Worm (Caenorhabditis elegans): ENCODE data around the gene T05A8.3.

The T05A8.3 gene

DNA sequence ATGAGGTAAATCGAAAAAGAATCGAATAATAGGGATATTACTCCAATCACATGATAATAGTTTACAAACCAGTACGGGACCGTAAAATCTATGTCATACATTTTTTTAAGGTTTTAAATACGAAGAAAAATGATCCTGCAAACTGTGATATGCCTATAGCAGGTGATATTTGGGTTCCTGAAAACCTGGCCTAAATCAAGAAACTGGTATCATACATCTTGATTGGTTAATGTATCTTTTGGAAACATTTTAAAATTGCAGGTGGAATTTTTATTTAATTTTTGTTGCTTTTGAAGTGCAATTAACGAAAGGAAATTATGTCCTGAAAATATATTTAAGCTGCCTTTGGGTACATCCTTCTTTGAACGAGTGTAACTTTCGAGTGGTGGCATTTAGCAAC lies 17.0 kb downstream of the T05A8.3 start, which contains the start of gene sri-61:
sri-61 (minus strand) TSS at position 101 of the 400 bp plus-strand sequence.
- TF ChIP-seq Y48G9A.11 (GFP tag; IDR thresholded peaks at IDR 0.05) (no peak), daf-16 (GFP tag; optimal IDR thresholded peaks at IDR 0.05) (no peak), daf-16 (tag; optimal IDR thresholded peaks at IDR 0.05) (no peak), unc-62 (GFP tag; optimal IDR thresholded peaks at IDR 0.05 in 1 of 2) (peak in 1 of 2 experiments; percentile 25), unc-62 (tag; optimal IDR thresholded peaks at IDR 0.05) (no peak)

DNA sequence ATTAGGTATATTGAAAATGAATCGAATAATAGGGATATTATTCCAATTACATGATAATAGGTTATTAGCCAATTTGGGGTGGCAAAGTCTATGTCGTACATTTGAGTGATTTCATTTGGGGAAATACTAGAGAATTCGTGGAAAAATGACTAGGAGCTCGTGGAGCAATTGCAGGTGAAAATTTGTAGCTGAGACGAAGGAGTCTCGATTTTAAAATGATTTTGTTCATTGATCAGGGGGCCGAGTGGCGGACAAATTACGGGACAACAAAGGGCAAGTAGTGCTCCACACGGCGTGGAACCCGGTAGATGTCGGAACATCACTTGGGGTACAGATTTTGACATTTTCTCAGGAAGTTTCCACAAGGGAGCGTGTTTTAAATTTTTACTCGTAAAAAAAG lies 18.9 kb downstream of the T05A8.3 start, which contains the start of gene sri-62:
sri-62 (minus strand) TSS at position 101 of the 400 bp plus-strand sequence.
- no peak for TF ChIP-seq ceh-32 (tag; optimal IDR thresholded peaks at IDR 0.05; ENCODE audit: poor library complexity)
- no peak for TF ChIP-seq lin-29 (GFP tag; IDR thresholded peaks at IDR 0.05)
- TF ChIP-seq R02D3.7 (tag; optimal IDR thresholded peaks at IDR 0.05) = no peak
- TF ChIP-seq nhr-11 (tag; optimal IDR thresholded peaks at IDR 0.05) = no peak
- TF ChIP-seq tag-97 (GFP tag; IDR thresholded peaks at IDR 0.05) = no peak
- no peak for TF ChIP-seq mep-1 (tag; optimal IDR thresholded peaks at IDR 0.05)
- no peak for TF ChIP-seq lin-39 (tag; optimal IDR thresholded peaks at IDR 0.05)
- TF ChIP-seq vab-7 (GFP tag; IDR thresholded peaks at IDR 0.05) = no peak
- no peak for TF ChIP-seq F37D6.2 (tag; optimal IDR thresholded peaks at IDR 0.05)
- no peak for TF ChIP-seq aha-1 (tag)
- TF ChIP-seq mdt-29 (GFP tag; IDR thresholded peaks at IDR 0.05) = no peak
- TF ChIP-seq sdz-12 (GFP tag; optimal IDR thresholded peaks at IDR 0.05) = no peak
- TF ChIP-seq saeg-2 (GFP tag; IDR thresholded peaks at IDR 0.05) = no peak
- no peak for TF ChIP-seq daf-8 (GFP tag; IDR thresholded peaks at IDR 0.05)
- no peak for TF ChIP-seq Y75B8A.6 (GFP tag; IDR thresholded peaks at IDR 0.05)
- TF ChIP-seq unc-62 (GFP tag; optimal IDR thresholded peaks at IDR 0.05 in 1 of 2) = no peak
- no peak for TF ChIP-seq unc-62 (tag; optimal IDR thresholded peaks at IDR 0.05)
- no peak for TF ChIP-seq mdl-1 (tag; optimal IDR thresholded peaks at IDR 0.05)
- no peak for TF ChIP-seq php-3 (GFP tag; IDR thresholded peaks at IDR 0.05)
- no peak for TF ChIP-seq nhr-76 (tag; optimal IDR thresholded peaks at IDR 0.05)
- TF ChIP-seq zfp-2 (tag; optimal IDR thresholded peaks at IDR 0.05) = no peak

DNA sequence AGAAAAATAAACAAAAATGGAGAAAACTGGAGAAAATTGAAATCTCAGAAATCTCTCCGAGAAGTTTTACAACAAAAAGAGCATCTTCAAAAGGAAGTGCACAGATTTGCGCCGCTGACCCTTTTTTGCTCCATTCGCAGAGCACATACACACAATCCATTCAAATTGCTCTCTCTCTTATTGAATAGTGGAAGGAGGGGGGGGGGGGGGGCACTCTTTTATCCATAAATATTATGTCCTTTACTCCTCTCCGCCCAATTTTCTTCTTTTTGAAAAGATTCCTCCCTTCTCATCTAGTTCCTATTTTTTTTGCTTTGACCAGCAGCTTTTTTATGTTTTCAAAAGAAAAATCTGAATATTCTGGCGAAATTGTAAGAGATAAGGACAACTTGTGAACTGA lies 22.2 kb downstream of the T05A8.3 start:
- TF ChIP-seq daf-19 (GFP tag; conservative IDR thresholded peaks at IDR 0.05) (no peak), fkh-10 (GFP tag; optimal IDR thresholded peaks at IDR 0.05) (peak; percentile 40)

DNA sequence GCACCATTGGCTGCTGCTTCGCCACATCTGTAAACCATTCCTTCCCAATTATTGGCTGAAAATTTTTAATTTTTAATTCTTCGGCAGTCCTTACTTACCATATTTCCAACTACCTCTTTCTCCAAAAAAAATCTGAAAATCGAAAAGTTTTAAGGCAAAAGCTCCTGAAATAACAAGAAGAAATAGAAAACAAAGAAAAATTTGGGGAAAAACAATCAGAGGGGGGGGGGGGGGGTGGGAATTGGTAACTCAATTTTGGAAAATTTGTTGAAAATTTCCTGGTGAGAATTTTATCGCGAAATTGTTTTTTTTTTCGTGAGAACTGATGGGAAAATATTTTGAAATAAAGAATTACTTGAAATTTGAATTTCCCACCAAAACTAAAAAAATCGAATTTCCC lies 24.8 kb downstream of the T05A8.3 start, which contains the start of gene set-11:
set-11 (minus strand) TSS at position 101 of the 400 bp plus-strand sequence.
- no peak for TF ChIP-seq mdl-1 (tag; optimal IDR thresholded peaks at IDR 0.05)
- TF ChIP-seq nhr-111 (GFP tag; optimal IDR thresholded peaks at IDR 0.05) = no peak
- TF ChIP-seq egl-27 (tag; optimal IDR thresholded peaks at IDR 0.05) = no peak
- no peak for TF ChIP-seq snpc-4 (tag; optimal IDR thresholded peaks at IDR 0.05)
- no peak for TF ChIP-seq lin-38 (GFP tag; IDR thresholded peaks at IDR 0.05)
- TF ChIP-seq madf-5 (GFP tag; IDR thresholded peaks at IDR 0.05) = no peak
- no peak for TF ChIP-seq nhr-42 (GFP tag; IDR thresholded peaks at IDR 0.05)
- no peak for TF ChIP-seq ceh-62 (tag; optimal IDR thresholded peaks at IDR 0.05)
- TF ChIP-seq F49E8.2 (tag; optimal IDR thresholded peaks at IDR 0.05; ENCODE audit: borderline replicate concordance) = no peak
- TF ChIP-seq zag-1 (tag; optimal IDR thresholded peaks at IDR 0.05) = no peak
- no peak for TF ChIP-seq zip-2 (tag; optimal IDR thresholded peaks at IDR 0.05)
- TF ChIP-seq ceh-28 (tag; optimal IDR thresholded peaks at IDR 0.05) = no peak
- TF ChIP-seq dve-1 (tag; optimal IDR thresholded peaks at IDR 0.05; ENCODE audit: insufficient read depth) = no peak
- TF ChIP-seq vab-7 (GFP tag; IDR thresholded peaks at IDR 0.05) = no peak
- no peak for TF ChIP-seq lir-3 (tag; optimal IDR thresholded peaks at IDR 0.05)
